Worm (Caenorhabditis elegans) whole organism, midembryonic: ENCODE data around the gene cchl-1.

Experiments used
- T22C8.4 ChIP-seq: fragments of 200-800 bp; sonication (Bioruptor generic); IDR thresholded peaks from 2 replicates; pipeline ENCODE4 v1.3.6; 2022; ENCODE audit warnings: missing genetic modification characterization, missing compliant biosample characterization
- cog-1 ChIP-seq: sonication (generic microtip); optimal IDR thresholded peaks from 2 replicates; lab custom pipeline; 2016; ENCODE audit warnings: missing genetic modification characterization, missing compliant biosample characterization
- flt-1 ChIP-seq: fragments of 200-800 bp; sonication (Bioruptor generic); IDR thresholded peaks from 2 replicates; pipeline ENCODE4 v1.3.6; 2022; ENCODE audit warnings: missing genetic modification characterization, missing compliant biosample characterization
- klf-2 ChIP-seq: fragments of 200-800 bp; sonication (Bioruptor generic); conservative IDR thresholded peaks from 2 replicates; pipeline ENCODE4 v1.3.6; 2022; ENCODE audit warnings: missing genetic modification reagents, missing genetic modification characterization, missing compliant biosample characterization
- med-1 ChIP-seq: sonication (generic microtip); optimal IDR thresholded peaks from 2 replicates; lab custom pipeline; 2017; ENCODE audit warnings: missing genetic modification characterization, mild to moderate bottlenecking, missing compliant biosample characterization, antibody characterized with exemption, missing genetic modification reagents; ENCODE audit not compliant: insufficient read depth
- ref-1 ChIP-seq: fragments of 200-800 bp; sonication (Bioruptor generic); conservative IDR thresholded peaks from 2 replicates; pipeline ENCODE4 v1.3.6; 2022; ENCODE audit warnings: missing genetic modification reagents, missing genetic modification characterization, missing compliant biosample characterization
- tab-1 ChIP-seq: fragments of 200-800 bp; sonication (Bioruptor generic); IDR thresholded peaks from 2 replicates; pipeline ENCODE4 v1.3.6; 2022; ENCODE audit warnings: missing genetic modification characterization, missing compliant biosample characterization
- ztf-23 ChIP-seq: fragments of 200-800 bp; sonication (Bioruptor generic); IDR thresholded peaks from 2 replicates; pipeline ENCODE4 v1.3.6; 2022; ENCODE audit warnings: missing genetic modification reagents, missing genetic modification characterization, missing compliant biosample characterization
- ztf-29 ChIP-seq: fragments of 200-800 bp; sonication (Bioruptor generic); IDR thresholded peaks from 2 replicates; pipeline ENCODE4 v1.3.6; 2022; ENCODE audit warnings: missing genetic modification reagents, missing genetic modification characterization, missing compliant biosample characterization

Gene cchl-1

DNA sequence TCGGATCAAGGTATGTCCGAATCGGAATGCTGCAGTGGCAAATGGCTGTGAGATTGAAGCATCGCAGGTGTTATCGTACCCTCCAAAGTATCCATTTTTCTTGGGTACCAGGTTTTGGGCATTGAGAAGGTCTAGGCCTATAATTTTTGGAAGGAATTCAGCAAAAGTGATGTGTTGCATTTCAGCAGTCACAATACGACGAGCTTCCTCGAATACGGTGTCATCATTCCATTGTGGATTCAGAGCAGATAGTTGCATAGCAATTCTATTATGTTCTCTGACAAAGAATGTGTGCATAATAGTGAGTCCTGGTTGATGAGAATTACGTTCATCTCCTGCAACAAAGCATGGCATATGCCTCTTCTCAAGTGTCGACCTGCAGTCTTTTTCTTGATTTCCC lies 6.7 kb upstream of the cchl-1 start:
- TF ChIP-seq flt-1 (GFP tag; lab: Robert Waterston, UW) (no peak), cog-1 (no peak), ztf-23 (no peak), klf-2 (no peak), ref-1 (GFP tag; lab: Robert Waterston, UW) (no peak), tab-1 (GFP tag; lab: Robert Waterston, UW) (no peak), ztf-29 (GFP tag; lab: Robert Waterston, UW) (no peak), T22C8.4 (GFP tag; lab: Robert Waterston, UW) (no peak), med-1 (GFP tag; lab: Kevin White, UChicago) (no peak)

DNA sequence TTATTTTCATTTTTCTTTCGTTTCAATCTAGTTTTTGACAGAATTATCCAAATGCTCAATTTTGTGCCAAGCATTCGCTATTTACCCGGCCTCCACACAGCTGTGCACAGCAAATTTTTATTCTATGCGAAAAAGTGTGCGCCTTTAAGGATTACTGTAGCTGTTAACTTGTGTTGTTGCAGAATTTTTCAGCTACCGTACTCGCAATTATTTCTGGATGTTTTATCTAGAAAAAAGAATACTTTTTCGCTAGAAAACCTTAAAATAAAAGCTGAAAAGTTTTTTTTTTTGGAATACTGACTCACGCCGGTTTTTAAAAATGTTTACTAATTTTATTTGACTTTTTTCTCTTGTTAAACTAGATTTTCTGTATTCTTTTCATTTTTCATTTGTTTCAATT lies 5.3 kb upstream of the cchl-1 start:
- no peak for TF ChIP-seq tab-1 (GFP tag; lab: Robert Waterston, UW)
- TF ChIP-seq flt-1 (GFP tag; lab: Robert Waterston, UW): no peak
- TF ChIP-seq klf-2: no peak
- TF ChIP-seq ztf-29 (GFP tag; lab: Robert Waterston, UW): no peak
- no peak for TF ChIP-seq med-1 (GFP tag; lab: Kevin White, UChicago)
- TF ChIP-seq cog-1: no peak
- no peak for TF ChIP-seq T22C8.4 (GFP tag; lab: Robert Waterston, UW)
- TF ChIP-seq ztf-23: no peak
- TF ChIP-seq ref-1 (GFP tag; lab: Robert Waterston, UW): no peak

DNA sequence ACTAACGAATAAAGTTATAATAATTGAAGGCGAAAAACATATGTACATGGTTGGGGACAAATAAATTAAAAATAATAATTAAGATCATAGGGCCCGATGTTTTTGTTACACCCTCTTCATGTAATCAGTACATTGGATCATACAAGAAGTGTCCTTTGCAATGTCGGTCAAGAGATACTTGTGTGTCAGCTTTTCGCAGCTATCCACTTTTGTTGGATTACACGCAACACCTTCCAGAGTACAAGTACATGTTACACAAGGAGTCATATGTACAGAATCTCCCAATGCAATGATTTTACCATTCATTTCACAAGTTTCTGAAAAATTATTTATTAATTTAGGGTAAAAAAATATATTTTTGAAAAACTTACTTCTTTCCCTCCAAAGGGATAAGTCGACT lies 4.8 kb upstream of the cchl-1 start:
- TF ChIP-seq ztf-23 (no peak), T22C8.4 (GFP tag; lab: Robert Waterston, UW) (no peak), cog-1 (no peak), med-1 (GFP tag; lab: Kevin White, UChicago) (no peak), flt-1 (GFP tag; lab: Robert Waterston, UW) (no peak), klf-2 (no peak), ref-1 (GFP tag; lab: Robert Waterston, UW) (no peak), tab-1 (GFP tag; lab: Robert Waterston, UW) (no peak), ztf-29 (GFP tag; lab: Robert Waterston, UW) (no peak)

ce11 chrII:11240214-11240613 lies 4.0 kb upstream of the cchl-1 start:
- TF ChIP-seq tab-1 (GFP tag; lab: Robert Waterston, UW) (no peak), klf-2 (no peak), cog-1 (no peak), T22C8.4 (GFP tag; lab: Robert Waterston, UW) (no peak), ref-1 (GFP tag; lab: Robert Waterston, UW) (no peak), med-1 (GFP tag; lab: Kevin White, UChicago) (no peak), ztf-29 (GFP tag; lab: Robert Waterston, UW) (no peak), ztf-23 (no peak), flt-1 (GFP tag; lab: Robert Waterston, UW) (no peak)

ce11 chrII:11238869-11239647 lies 2.9 kb upstream of the cchl-1 start, which contains the start of the genes rpn-9 and T06D8.9:
Gene rpn-9, minus strand, starts transcription at chrII:11238919.
Gene T06D8.9, plus strand, starts transcription at chrII:11239597.
- TF ChIP-seq flt-1 (GFP tag; lab: Robert Waterston, UW): 0 out of 2 replicates have a peak, but pooled peaks have one; percentile 4
- no peak for TF ChIP-seq med-1 (GFP tag; lab: Kevin White, UChicago)
- peak; percentile 80 for TF ChIP-seq cog-1
- TF ChIP-seq ref-1 (GFP tag; lab: Robert Waterston, UW): no peak

- TF ChIP-seq klf-2 (no peak), cog-1 (no peak), ztf-23 (no peak), flt-1 (GFP tag; lab: Robert Waterston, UW) (no peak), T22C8.4 (GFP tag; lab: Robert Waterston, UW) (no peak), tab-1 (GFP tag; lab: Robert Waterston, UW) (no peak), med-1 (GFP tag; lab: Kevin White, UChicago) (no peak), ref-1 (GFP tag; lab: Robert Waterston, UW) (no peak), ztf-29 (GFP tag; lab: Robert Waterston, UW) (no peak)
Observed at ce11 chrII:11237099-11237498, 912 bp upstream of the cchl-1 start, which contains the start of gene fndc-1. Gene fndc-1, minus strand, starts transcription at chrII:11237325.

- TF ChIP-seq flt-1 (GFP tag; lab: Robert Waterston, UW) (no peak), ztf-23 (no peak), ztf-29 (GFP tag; lab: Robert Waterston, UW) (no peak), ref-1 (GFP tag; lab: Robert Waterston, UW) (no peak), klf-2 (no peak), cog-1 (no peak), med-1 (GFP tag; lab: Kevin White, UChicago) (no peak), tab-1 (GFP tag; lab: Robert Waterston, UW) (no peak), T22C8.4 (GFP tag; lab: Robert Waterston, UW) (no peak)
Observed at ce11 chrII:11234751-11235150, 1.4 kb downstream of the cchl-1 start, which contains the start of gene cox-15. Gene cox-15, minus strand, starts transcription at chrII:11234952.

DNA sequence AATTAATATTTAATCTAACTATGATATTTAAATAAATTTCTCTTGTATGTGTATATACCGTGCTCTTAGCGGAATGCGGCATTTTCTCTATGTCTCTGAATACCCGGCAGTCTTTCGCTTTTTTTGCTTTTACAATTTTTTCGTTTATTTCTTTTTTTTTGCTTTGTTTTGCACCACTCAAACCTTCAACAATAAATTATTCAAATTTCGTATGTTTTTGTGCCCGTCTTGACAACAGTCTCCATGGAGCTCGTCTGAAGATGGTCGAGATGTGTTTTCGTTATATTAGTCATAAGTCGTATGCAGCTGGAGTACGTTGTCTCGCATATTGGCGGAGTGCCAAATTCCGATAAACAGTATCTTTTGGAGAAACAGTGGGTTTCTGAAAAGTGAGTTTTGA lies 9.8 kb downstream of the cchl-1 start, which contains the start of gene T06D8.2:
TSS of gene T06D8.2 (plus strand) at position 301 of the 400 bp plus-strand sequence.
- no peak for TF ChIP-seq ztf-23
- TF ChIP-seq med-1 (GFP tag; lab: Kevin White, UChicago): no peak
- no peak for TF ChIP-seq tab-1 (GFP tag; lab: Robert Waterston, UW)
- no peak for TF ChIP-seq flt-1 (GFP tag; lab: Robert Waterston, UW)
- TF ChIP-seq T22C8.4 (GFP tag; lab: Robert Waterston, UW): no peak
- TF ChIP-seq klf-2: no peak
- no peak for TF ChIP-seq cog-1
- TF ChIP-seq ztf-29 (GFP tag; lab: Robert Waterston, UW): no peak

DNA sequence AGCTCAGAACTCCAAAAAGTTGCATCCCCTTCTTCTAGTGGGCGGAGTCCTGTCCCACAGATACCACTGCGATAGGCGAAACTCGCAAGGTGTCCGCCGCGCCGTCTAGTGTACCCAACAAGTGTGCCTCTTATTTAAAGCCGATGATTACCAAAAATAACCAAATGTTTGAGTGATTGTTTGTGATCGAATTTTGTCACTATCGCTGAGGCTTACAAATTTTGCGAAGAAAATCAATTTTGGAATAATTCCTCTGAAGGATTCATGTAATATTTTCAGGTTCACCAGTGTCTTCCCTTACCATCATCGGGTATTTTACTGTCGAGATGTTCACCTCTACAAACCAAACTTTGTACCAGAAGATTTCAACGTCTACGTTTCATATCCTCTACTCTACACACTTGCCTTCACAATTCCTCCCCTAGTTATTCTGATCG lies 12.1 kb downstream of the cchl-1 start:
- TF ChIP-seq tab-1 (GFP tag; lab: Robert Waterston, UW) (no peak; the same call in 1 of the 2 replicates), ref-1 (GFP tag; lab: Robert Waterston, UW) (no peak)
